Fruit fly (Drosophila melanogaster): ENCODE measurements around the gene NijC.
A peak's percentile ranks its signal among the peaks of the same experiment; 100 is the strongest.

Gene NijC

dm6 chr3R:12697571-12698039 lies 2.7 kb downstream of the NijC start (continued):
- TF ChIP-seq CG7368 (GFP tag; optimal IDR thresholded peaks at IDR 0.05), result no peak
- TF ChIP-seq CG8632 (GFP tag; optimal IDR thresholded peaks at IDR 0.05), result no peak
- no peak for TF ChIP-seq Smox (GFP tag; optimal IDR thresholded peaks at IDR 0.05)
- no peak for TF ChIP-seq lz (GFP tag; optimal IDR thresholded peaks at IDR 0.05)
- no peak for TF ChIP-seq CG8319 (GFP tag; optimal IDR thresholded peaks at IDR 0.05)
- no peak for TF ChIP-seq dac (GFP tag; optimal IDR thresholded peaks at IDR 0.05)
- TF ChIP-seq dsx (GFP tag; optimal IDR thresholded peaks at IDR 0.05; ENCODE audit: poor library complexity, severe bottlenecking), result no peak
- TF ChIP-seq svp (GFP tag), result no peak
- no peak for TF ChIP-seq CG6808 (GFP tag; optimal IDR thresholded peaks at IDR 0.05)
- TF ChIP-seq Blimp-1 (GFP tag; optimal IDR thresholded peaks at IDR 0.05), result no peak
- no peak for TF ChIP-seq Gug (GFP tag; IDR thresholded peaks at IDR 0.05)
- TF ChIP-seq Hr39 (GFP tag; optimal IDR thresholded peaks at IDR 0.05), result no peak
- TF ChIP-seq Eip93F (GFP tag; optimal IDR thresholded peaks at IDR 0.05), result peak; percentile 31
- TF ChIP-seq CG16779 (tag; optimal IDR thresholded peaks at IDR 0.05), result no peak
- TF ChIP-seq salr (GFP tag; optimal IDR thresholded peaks at IDR 0.05), result no peak
- TF ChIP-seq spab (GFP tag; optimal IDR thresholded peaks at IDR 0.05), result no peak
- no peak for TF ChIP-seq CG6163 (GFP tag; IDR thresholded peaks at IDR 0.05)
- no peak for TF ChIP-seq fd85E (GFP tag; optimal IDR thresholded peaks at IDR 0.05)
- TF ChIP-seq CG15336 (GFP tag; IDR thresholded peaks at IDR 0.05), result no peak
- peak; percentile 28 for TF ChIP-seq Sox14 (GFP tag; optimal IDR thresholded peaks at IDR 0.05)
- no peak for TF ChIP-seq Ets96B (tag; optimal IDR thresholded peaks at IDR 0.05)
- TF ChIP-seq CG4318 (GFP tag; optimal IDR thresholded peaks at IDR 0.05), result no peak
- TF ChIP-seq CG11294 (GFP tag; IDR thresholded peaks at IDR 0.05), result no peak
- TF ChIP-seq eg (GFP tag; IDR thresholded peaks at IDR 0.05), result no peak
- no peak for TF ChIP-seq CG11902 (GFP tag; optimal IDR thresholded peaks at IDR 0.05)
- TF ChIP-seq CG31627 (GFP tag; optimal IDR thresholded peaks at IDR 0.05), result no peak
- TF ChIP-seq Eip75B (GFP tag; optimal IDR thresholded peaks at IDR 0.05), result no peak
- TF ChIP-seq vri (GFP tag; optimal IDR thresholded peaks at IDR 0.05), result peak; percentile 66

dm6 chr3R:12698363-12698762 lies 3.4 kb downstream of the NijC start:
- no peak for TF ChIP-seq dac (GFP tag; optimal IDR thresholded peaks at IDR 0.05)
- TF ChIP-seq svp (GFP tag), result no peak
- no peak for TF ChIP-seq CG15336 (GFP tag; IDR thresholded peaks at IDR 0.05)
- no peak for TF ChIP-seq CG34406 (GFP tag; optimal IDR thresholded peaks at IDR 0.05)
- no peak for TF ChIP-seq Gug (GFP tag; IDR thresholded peaks at IDR 0.05)
- TF ChIP-seq Sox102F (GFP tag; optimal IDR thresholded peaks at IDR 0.05), result no peak
- no peak for TF ChIP-seq CG4318 (GFP tag; optimal IDR thresholded peaks at IDR 0.05)
- TF ChIP-seq fd85E (GFP tag; optimal IDR thresholded peaks at IDR 0.05), result no peak
- no peak for TF ChIP-seq CG6163 (GFP tag; IDR thresholded peaks at IDR 0.05)
- TF ChIP-seq Ets96B (tag; optimal IDR thresholded peaks at IDR 0.05), result no peak
- TF ChIP-seq net (GFP tag; optimal IDR thresholded peaks at IDR 0.05), result no peak
- TF ChIP-seq CG31627 (GFP tag; optimal IDR thresholded peaks at IDR 0.05), result no peak
- TF ChIP-seq CG6854 (GFP tag; optimal IDR thresholded peaks at IDR 0.05), result no peak
- no peak for TF ChIP-seq Sox15 (GFP tag; optimal IDR thresholded peaks at IDR 0.05)
- TF ChIP-seq OdsH (GFP tag; optimal IDR thresholded peaks at IDR 0.05), result no peak
- no peak for TF ChIP-seq CG10669 (GFP tag; optimal IDR thresholded peaks at IDR 0.05)
- TF ChIP-seq CG6276 (GFP tag; optimal IDR thresholded peaks at IDR 0.05), result no peak
- no peak for TF ChIP-seq Eip93F (GFP tag; optimal IDR thresholded peaks at IDR 0.05)
- no peak for TF ChIP-seq achi (GFP tag; optimal IDR thresholded peaks at IDR 0.05)

dm6 chr3R:12699620-12700378 lies 4.9 kb downstream of the NijC start:
- TF ChIP-seq vri (GFP tag; optimal IDR thresholded peaks at IDR 0.05) (peak; percentile 88), Eip93F (GFP tag; optimal IDR thresholded peaks at IDR 0.05) (peak; percentile 29), Eip78C (GFP tag) (peak; percentile 26), Hr4 (GFP tag; optimal IDR thresholded peaks at IDR 0.05) (no peak), fkh (GFP tag; optimal IDR thresholded peaks at IDR 0.05) (peak; percentile 75), CG8632 (GFP tag; optimal IDR thresholded peaks at IDR 0.05) (no peak), svp (GFP tag) (peak; percentile 51)

All from whole organism, prepupa.